Fruit fly (Drosophila melanogaster): ENCODE measurements around the gene nab.

The nab gene

dm6 chr3L:4193730-4194649 is 33.3 kb upstream of the nab start, which contains the start of gene CG43367 (continued):
- TF ChIP-seq gsb-n (tag; optimal IDR thresholded peaks at IDR 0.05) (no peak), CG9876 (GFP tag; optimal IDR thresholded peaks at IDR 0.05) (no peak), lilli (GFP tag; optimal IDR thresholded peaks at IDR 0.05) (no peak), slou (GFP tag; optimal IDR thresholded peaks at IDR 0.05) (no peak), CG9932 (GFP tag; IDR thresholded peaks at IDR 0.05) (peak; percentile 38), Camta (GFP tag; optimal IDR thresholded peaks at IDR 0.05) (no peak), Oaz (GFP tag; IDR thresholded peaks at IDR 0.05) (no peak), CG17912 (GFP tag; optimal IDR thresholded peaks at IDR 0.05) (peak; percentile 22), CG14965 (GFP tag; optimal IDR thresholded peaks at IDR 0.05; ENCODE audit: borderline replicate concordance) (no peak), gt (GFP tag; IDR thresholded peaks at IDR 0.05) (no peak), CG12391 (tag; optimal IDR thresholded peaks at IDR 0.05) (no peak), Sry-β (GFP tag; optimal IDR thresholded peaks at IDR 0.05) (no peak), CG15696 (tag; optimal IDR thresholded peaks at IDR 0.05) (no peak), CG6854 (GFP tag; optimal IDR thresholded peaks at IDR 0.05) (no peak), HLHmδ (GFP tag; optimal IDR thresholded peaks at IDR 0.05) (no peak), slp2 (GFP tag; optimal IDR thresholded peaks at IDR 0.05) (no peak), tx (GFP tag; optimal IDR thresholded peaks at IDR 0.05) (no peak), crp (GFP tag; optimal IDR thresholded peaks at IDR 0.05) (peak; percentile 94 to 98), jumu (GFP tag; optimal IDR thresholded peaks at IDR 0.05) (no peak), cad (GFP tag; optimal IDR thresholded peaks at IDR 0.05) (no peak), disco-r (GFP tag; optimal IDR thresholded peaks at IDR 0.05) (no peak), oc (tag; optimal IDR thresholded peaks at IDR 0.05) (no peak), CG12942 (GFP tag; optimal IDR thresholded peaks at IDR 0.05) (no peak), grau (tag; optimal IDR thresholded peaks at IDR 0.05) (no peak), CG7372 (GFP tag; IDR thresholded peaks at IDR 0.05) (no peak), CG4730 (GFP tag; IDR thresholded peaks at IDR 0.05) (no peak), CG3726 (GFP tag; IDR thresholded peaks at IDR 0.05) (no peak), nom (GFP tag; optimal IDR thresholded peaks at IDR 0.05) (no peak), CG4707 (GFP tag; optimal IDR thresholded peaks at IDR 0.05) (no peak), Sry-δ (GFP tag; optimal IDR thresholded peaks at IDR 0.05) (no peak), wdn (GFP tag; IDR thresholded peaks at IDR 0.05) (no peak), jing (GFP tag; optimal IDR thresholded peaks at IDR 0.05) (no peak), CG11247 (GFP tag; IDR thresholded peaks at IDR 0.05) (no peak), sc (optimal IDR thresholded peaks at IDR 0.05) (no peak), sc (GFP tag; optimal IDR thresholded peaks at IDR 0.05) (no peak), H15 (GFP tag; IDR thresholded peaks at IDR 0.05) (no peak), Antp (GFP tag; optimal IDR thresholded peaks at IDR 0.05) (no peak), CG1792 (GFP tag; optimal IDR thresholded peaks at IDR 0.05) (no peak), CG18011 (GFP tag; optimal IDR thresholded peaks at IDR 0.05) (no peak), phol (tag; optimal IDR thresholded peaks at IDR 0.05) (no peak), CG12071 (GFP tag; optimal IDR thresholded peaks at IDR 0.05) (no peak), CG4360 (GFP tag; IDR thresholded peaks at IDR 0.05) (no peak), Mrtf (GFP tag; IDR thresholded peaks at IDR 0.05) (no peak), bbx (GFP tag; IDR thresholded peaks at IDR 0.05; ENCODE audit: partially characterized antibody) (no peak), sim (GFP tag; IDR thresholded peaks at IDR 0.05) (no peak), luna (GFP tag; optimal IDR thresholded peaks at IDR 0.05) (no peak), hkb (optimal IDR thresholded peaks at IDR 0.05) (no peak), hkb (GFP tag; IDR thresholded peaks at IDR 0.05) (peak; percentile 26; the same call in 1 of the 2 replicates), Atf6 (GFP tag; IDR thresholded peaks at IDR 0.05) (0 out of 2 replicates have a peak, but pooled peaks have one; percentile 22), pb (GFP tag; optimal IDR thresholded peaks at IDR 0.05) (no peak)

Data from whole organism, embryonic.